Fruit fly (Drosophila melanogaster) ovary, adult (tissue): Measurements from ENCODE around the gene Indy-2.
A peak's percentile ranks its signal among the peaks of the same experiment; 100 is the strongest.

ENCODE experiments used
- CG17801 ChIP-seq: fragments of 200-800 bp; optimal IDR thresholded peaks from 2 replicates; lab custom pipeline; 2019; ENCODE audit warnings: missing biosample characterization, mild to moderate bottlenecking, missing genetic modification characterization, moderate library complexity; ENCODE audit not compliant: partially characterized antibody

Gene Indy-2

DNA sequence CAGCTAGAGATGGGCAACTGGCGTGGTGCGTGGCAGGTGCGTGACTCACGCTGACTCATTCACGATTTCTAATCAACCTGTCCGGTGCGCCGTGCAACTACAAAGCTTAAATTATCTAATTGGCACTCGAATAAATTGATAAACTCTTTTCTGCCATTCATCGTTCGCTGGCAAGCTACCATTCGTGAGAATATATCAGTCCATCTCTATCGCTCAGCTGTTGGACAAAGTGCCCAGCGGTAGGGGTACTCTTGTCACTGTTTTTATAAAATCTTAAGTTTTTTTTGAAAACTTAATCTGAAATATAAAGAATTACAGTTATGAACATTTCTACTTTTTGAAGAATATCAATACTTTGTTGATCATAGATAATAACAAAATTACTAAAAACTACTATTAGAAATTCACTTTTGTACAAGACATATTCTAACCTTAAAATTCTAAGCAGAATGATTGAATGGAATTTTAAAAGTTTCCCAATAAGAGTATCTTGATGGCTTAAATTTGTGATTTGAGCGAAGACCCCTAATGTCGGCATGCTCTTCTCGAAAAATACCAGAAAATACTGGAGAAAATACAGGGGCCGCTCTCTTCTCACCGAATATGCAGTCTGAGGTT, 21.3 kb upstream of the Indy-2 start, which contains the start of the genes PIG-L and psidin:
Gene PIG-L (minus strand): TSS at position 187 of the 618 bp plus-strand sequence.
Gene psidin (plus strand): TSS at position 553 of the 618 bp plus-strand sequence.
- TF ChIP-seq CG17801 (GFP tag; lab: Kevin White, UChicago) = peak; percentile 56

DNA sequence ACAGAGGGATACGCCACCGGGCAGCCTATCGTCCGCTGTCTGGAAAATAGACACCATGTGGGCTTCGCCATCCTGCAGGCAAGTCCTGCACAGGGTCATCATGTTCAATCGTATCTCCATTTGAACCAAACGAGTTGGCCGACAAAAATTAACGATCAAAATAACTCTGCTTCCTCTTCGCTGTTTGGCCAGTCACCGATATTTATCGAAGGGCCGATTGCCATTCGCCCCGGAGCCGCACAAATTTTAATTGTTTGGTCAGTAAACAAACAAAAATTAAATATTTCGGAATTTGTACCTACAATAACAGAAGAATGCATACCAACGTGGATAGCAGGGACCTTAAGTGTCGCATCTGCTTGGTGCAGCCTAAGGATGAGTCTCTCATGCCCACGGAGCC, 14.7 kb upstream of the Indy-2 start, which contains the start of the genes CG4424 and CG4854:
Gene CG4424 (minus strand): TSS at position 200 of the 400 bp plus-strand sequence.
Gene CG4854 (plus strand): TSS at position 218 of the 400 bp plus-strand sequence.
- no peak for TF ChIP-seq CG17801 (GFP tag; lab: Kevin White, UChicago)

DNA sequence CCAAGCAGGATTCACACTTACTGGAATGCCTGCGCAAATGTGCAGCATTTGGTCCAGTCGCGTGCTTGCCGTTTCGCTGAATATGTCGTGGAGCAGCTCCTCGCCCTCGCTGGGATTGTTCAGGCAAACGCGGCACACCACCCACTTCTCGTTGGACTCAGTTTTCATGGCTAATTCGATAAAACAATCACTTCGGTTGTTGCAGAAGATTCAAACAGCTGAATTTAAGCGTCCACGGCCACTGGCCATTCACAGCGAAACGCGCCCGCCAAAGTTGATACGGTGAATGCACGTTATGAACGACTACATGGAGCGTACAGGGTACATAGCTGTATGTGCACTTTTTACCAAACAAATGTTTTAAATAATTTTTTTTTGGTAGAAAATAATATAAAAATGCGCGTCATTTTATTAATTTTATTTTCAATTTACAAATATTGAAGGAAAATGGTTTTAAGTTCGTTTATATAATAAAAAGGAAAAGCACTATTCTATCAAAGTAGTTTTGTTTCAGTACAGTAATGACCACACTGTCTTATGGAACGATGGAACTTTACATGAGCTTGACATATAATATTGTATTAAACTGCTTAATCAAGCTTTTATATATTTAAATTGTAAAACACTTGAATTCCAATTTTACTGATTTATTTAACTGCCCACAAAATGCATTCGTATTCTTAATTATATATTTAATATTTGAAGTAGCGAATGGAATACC, 11.4 kb upstream of the Indy-2 start, which contains the start of gene trem:
Gene trem (minus strand): TSS at position 267 of the 721 bp plus-strand sequence.
- TF ChIP-seq CG17801 (GFP tag; lab: Kevin White, UChicago) = peak; percentile 61

DNA sequence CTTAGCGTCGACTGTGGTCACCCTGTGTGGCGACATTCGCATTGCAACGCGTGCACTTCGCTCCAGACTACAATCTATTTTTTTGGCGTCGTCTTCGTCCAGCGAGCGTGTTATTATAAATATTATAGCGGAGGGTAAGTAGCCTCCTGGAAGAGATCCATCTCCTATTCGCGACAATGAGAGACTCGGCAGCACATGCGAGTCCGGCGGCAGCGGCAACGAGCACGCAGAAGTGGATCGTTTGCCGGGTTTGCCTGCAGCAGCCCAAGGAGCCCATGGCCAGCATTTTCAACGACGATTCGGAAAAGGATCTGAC, 10.8 kb upstream of the Indy-2 start, which contains the start of gene idc:
Gene idc (plus strand): TSS at position 60 of the 316 bp plus-strand sequence.
- TF ChIP-seq CG17801 (GFP tag; lab: Kevin White, UChicago) = no peak

DNA sequence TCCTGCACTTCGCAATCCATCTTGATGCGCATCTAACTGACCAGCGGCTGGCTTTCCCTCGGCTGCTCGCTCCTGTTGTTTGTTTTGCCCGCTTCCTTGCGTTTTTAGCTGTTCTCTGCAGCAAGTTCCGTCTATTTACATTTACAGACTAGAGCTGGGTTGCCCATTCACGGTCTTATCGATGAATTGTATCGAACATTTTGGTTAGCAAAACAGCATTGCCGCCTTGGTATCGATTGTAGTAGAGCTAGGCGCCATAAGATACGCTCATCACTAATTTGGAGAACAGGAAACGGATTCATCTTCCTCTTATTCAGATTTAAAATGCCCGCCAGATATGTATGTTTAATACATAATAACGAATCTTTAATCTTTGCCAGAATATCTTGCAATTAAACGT, 6.7 kb upstream of the Indy-2 start, which contains the start of gene Regnase-1:
Gene Regnase-1 (minus strand): TSS at position 170 of the 400 bp plus-strand sequence.
- peak; percentile 93 for TF ChIP-seq CG17801 (GFP tag; lab: Kevin White, UChicago)

DNA sequence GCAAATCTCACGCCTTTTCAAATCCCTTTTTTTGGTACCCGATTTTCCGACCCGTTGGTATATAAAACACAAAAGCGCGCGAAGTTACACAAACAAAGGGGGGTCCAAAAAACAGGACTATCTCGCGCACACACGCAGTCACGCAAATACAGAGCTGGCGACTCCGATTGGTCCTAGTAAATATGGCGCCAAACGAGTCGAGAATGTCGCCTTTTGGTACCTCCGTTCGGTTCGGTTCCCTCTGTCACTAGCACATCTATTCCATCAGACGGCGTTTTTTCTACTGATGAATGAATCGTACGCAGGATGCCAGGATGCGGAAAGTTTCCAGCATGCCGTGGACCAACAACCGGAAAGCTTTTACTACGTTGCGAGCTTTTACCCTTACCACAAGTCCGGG, 13.3 kb downstream of the Indy-2 start, which contains the start of gene CG17193:
Gene CG17193 (minus strand): TSS at position 289 of the 400 bp plus-strand sequence.
- TF ChIP-seq CG17801 (GFP tag; lab: Kevin White, UChicago) = no peak

DNA sequence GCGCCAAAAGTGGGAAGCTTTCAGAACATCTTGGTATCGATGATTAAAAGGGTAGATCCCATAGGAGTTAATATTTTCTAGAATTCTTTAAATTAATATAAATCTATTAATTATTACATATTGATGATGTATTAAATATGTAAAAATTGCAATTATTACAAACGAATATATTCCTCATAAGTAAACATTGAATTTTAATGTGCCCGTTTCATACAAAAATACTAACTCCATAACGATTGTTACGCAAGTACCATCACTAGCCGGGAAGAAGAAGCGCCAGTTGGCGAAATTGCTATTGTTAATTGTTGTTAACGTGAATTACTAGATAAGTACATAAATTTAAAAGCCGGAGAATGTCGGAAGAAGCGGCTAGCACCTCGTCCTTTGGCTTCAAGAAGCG, 14.9 kb downstream of the Indy-2 start, which contains the start of gene mdlc:
Gene mdlc (plus strand): TSS at position 248 of the 400 bp plus-strand sequence.
- no peak for TF ChIP-seq CG17801 (GFP tag; lab: Kevin White, UChicago)

DNA sequence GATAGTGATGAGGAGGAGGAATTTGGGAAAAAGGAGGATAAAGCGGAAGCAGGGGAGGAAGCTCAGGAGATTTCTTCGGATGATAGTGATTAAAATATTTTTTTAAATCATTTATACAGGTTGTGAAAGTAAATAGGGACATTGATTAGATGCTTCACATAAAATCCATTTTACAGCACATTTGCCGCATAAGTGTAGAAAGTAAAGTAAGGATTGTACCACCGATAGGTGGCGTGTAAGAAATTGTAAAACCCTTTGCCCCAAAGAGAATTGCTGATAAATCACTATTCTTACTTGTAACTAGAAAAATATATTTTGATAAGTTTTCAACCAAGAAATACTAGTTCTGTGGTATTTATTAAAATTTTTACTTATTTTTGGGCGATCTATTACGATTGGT, 16.4 kb downstream of the Indy-2 start:
- no peak for TF ChIP-seq CG17801 (GFP tag; lab: Kevin White, UChicago)

DNA sequence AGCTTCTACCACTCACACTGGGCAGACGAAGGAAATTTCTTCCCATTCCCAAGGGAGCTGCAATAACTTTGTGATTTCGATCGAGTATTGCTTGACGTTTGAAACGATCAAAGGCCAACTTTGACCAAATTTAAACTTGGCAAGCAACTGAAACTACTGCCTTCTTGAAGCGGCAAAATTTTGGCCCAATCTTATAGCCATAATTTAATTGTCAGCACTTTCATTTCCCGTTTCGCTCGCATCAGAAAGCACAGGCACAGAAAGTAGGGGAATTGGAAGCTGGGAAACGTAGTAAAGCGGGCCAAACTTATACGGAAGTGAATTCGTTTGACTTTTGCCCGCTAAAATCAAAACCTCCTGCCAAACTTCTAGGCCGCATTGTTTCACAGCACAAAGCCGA, 17.1 kb downstream of the Indy-2 start, which contains the start of gene CG4390:
Gene CG4390 (minus strand): TSS at position 101 of the 400 bp plus-strand sequence.
- no peak for TF ChIP-seq CG17801 (GFP tag; lab: Kevin White, UChicago)

DNA sequence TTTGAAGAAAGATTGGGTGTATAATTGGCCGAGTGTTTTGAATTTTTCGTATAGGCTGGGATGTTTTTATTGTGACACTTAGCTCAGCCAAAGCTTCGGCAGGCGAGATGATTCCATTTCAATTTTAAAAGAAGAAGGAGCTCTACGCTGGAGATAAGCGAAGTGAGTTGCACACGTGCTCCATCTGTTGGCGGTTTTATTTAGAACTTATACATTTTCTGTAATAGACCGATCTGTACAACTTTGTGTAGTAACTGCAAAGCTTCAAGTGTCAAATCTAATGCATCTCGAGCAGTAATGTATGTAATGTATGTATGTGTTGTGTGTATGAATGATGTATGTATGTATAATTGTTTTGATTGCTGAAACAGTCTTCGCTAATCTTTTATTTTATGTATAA, 23.9 kb downstream of the Indy-2 start:
- TF ChIP-seq CG17801 (GFP tag; lab: Kevin White, UChicago) = no peak

DNA sequence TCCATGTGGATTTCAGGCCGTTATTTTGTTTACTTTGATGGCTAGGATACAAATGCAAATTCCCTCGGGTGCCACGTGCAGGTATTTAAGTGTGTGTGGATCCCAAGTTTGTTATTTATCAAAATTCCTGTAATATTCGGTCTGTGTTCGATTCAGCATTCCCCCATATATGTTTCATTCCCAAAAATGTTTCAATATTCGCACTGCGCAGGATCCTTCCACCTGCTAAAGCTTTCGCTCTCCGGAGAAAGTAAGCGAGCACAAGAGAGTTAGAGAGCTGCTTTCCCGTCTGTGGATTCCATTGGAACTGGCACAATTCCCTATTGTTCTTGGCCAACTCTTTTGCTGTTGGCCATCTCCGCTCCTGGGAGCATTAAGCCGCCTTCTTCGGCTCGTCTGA, 37.6 kb downstream of the Indy-2 start:
- no peak for TF ChIP-seq CG17801 (GFP tag; lab: Kevin White, UChicago)

DNA sequence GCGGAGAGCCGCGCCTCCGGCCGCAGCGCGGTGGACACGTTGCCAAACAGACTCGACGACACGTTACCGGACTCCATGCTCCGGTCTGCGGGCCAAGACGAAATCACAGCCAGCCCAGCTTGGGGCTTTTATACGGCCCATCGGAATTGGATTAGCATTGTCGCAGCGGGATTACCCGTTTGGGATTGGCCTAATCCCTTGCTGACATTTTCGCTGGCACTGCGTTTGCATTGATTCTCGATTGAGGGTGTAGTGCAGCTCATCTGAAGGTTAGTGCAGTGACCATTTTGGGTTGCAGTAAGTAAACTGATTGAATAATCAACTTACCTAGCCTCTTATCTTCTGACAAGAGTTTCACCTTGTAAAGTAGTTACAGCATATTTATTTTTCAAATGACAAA, 39.8 kb downstream of the Indy-2 start, which contains the start of gene Rh3:
Gene Rh3 (minus strand): TSS at position 101 of the 400 bp plus-strand sequence.
- no peak for TF ChIP-seq CG17801 (GFP tag; lab: Kevin White, UChicago)
